Fruit fly (Drosophila melanogaster) whole organism: ENCODE data around the gene sordd2.
A peak's percentile ranks its signal among the peaks of the same experiment; 100 is the strongest.

Experiments used
- CG8478 ChIP-seq: fragments of >200 bp; optimal IDR thresholded peaks from 2 replicates; lab custom pipeline; 2018; ENCODE audit warnings: inconsistent platforms
- Dll ChIP-seq: fragments of >200 bp; optimal IDR thresholded peaks from 2 replicates; lab custom pipeline; 2017
- EcR ChIP-seq, 2 experiments: fragments of >200 bp; optimal IDR thresholded peaks; 2 replicates each; lab custom pipeline; 2017; ENCODE audit warnings: missing biosample characterization in 2 of 2, missing genetic modification characterization in 2 of 2, missing genetic modification reagents in 2 of 2
- pan ChIP-seq: fragments of >200 bp; optimal IDR thresholded peaks from 2 replicates; lab custom pipeline; 2017
- psq ChIP-seq: fragments of >200 bp; optimal IDR thresholded peaks from 2 replicates; lab custom pipeline; 2017
- usp ChIP-seq: fragments of >200 bp; optimal IDR thresholded peaks from 2 replicates; lab custom pipeline; 2017; ENCODE audit warnings: missing biosample characterization, missing genetic modification characterization, mixed read lengths

sordd2 gene

DNA sequence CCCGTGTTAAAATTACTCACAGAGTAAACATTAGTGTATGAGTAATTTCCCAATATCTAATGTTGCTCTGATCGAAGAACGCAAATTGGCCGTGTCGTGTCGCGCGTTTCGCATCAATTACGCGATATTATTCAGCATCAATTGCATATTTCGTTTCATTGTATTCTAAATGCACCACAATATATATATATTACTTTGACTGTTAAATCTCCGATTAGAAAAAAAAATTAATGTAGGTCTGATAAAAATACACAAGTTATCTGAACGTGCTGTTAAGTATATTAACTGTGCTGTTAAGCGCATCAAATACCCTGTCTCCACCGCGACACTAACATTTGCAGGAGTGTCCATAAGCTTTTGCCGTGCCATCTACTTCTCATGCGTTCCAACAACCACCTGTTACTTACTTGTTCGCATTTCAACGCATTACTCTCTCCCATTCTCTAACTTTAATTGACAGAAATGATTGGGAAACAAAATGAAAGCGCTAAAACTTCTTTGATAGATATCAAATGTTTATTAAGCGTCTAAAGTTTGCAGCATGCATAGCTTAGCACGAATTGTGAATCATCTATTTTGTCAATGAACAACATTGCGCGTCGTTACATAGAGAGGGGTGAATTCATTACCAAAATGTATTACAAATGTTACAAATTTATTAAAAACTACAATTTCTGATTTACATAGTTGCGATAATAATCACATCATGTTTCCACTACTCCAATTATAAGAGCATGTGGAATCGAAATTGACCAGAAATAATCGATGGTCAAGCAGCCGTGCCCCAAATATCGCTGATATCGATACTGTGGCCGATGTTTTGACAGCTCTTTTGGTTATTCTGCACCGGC lies 38.3 kb downstream of the sordd2 start, which contains the start of the genes Graf and mRpL3:
Gene Graf, minus strand, starts transcription at position 287 of the 851 bp plus-strand sequence.
Gene mRpL3, plus strand, starts transcription at position 802 of the 851 bp plus-strand sequence.
- no peak for TF ChIP-seq pan
- no peak for TF ChIP-seq CG8478
- TF ChIP-seq EcR (GFP tag; optimal IDR thresholded peaks at IDR 0.05; lab: Kevin White, UChicago): no peak
- no peak for TF ChIP-seq psq (lab: Kevin White, UChicago)
- no peak for TF ChIP-seq usp (GFP tag; lab: Kevin White, UChicago)
- no peak for TF ChIP-seq Dll (lab: Kevin White, UChicago)

DNA sequence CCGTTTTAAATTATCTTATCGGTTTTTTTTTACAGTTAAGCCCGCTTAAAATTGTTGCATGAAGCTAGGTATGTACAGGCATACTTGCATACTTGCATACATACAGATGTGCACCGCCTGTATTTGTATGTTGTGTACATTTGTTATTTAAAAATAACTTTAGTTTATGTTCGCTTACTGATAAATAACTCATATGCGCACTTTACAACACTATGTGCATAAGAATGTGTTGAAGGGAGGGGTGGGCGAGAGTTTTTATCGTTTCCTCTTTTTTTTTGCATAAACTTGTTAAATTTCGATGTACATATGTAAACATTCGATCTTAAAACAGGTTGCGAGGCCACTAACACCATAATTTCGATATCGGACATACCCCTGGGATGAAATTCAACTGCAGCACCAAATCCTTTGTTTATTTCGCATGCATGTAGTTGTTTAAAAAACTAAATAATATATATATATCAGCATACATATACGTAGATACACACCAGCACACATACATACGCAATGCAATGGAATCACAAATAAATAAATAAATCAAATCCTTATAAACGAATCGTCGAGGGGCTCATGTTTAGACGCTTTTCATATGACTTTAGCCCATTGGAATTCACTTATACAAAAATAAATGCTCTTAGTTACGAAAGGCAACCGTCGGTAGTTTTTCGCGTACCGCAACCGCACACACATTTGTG lies 39.1 kb downstream of the sordd2 start:
- TF ChIP-seq usp (GFP tag; lab: Kevin White, UChicago): no peak
- no peak for TF ChIP-seq psq (lab: Kevin White, UChicago)
- TF ChIP-seq pan: peak; percentile 32

DNA sequence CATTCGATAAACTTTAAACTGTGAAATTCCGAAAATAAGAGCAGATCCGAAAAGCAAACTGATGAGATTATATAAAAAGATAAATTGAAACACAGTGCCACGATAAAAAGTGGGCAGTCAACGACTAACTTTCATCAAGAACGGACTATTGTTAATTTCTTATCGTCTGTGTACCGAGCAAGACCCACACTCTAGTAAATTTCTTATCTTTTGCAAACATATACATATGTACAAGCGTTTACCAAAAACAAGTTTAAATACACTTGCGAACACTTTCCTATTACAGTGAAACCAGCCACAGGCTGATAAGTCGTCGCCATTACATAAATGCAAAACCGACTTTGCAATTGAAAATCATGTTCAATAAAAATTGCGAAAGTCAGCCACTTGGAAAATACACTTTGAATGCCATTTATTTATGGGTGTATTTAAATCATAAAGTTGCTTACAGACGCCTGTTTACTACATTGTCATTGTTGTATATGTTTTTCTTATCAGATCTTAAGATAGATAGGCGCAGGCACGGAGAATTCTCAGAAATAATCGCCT lies 40.2 kb downstream of the sordd2 start:
- no peak for TF ChIP-seq pan
- TF ChIP-seq usp (GFP tag; lab: Kevin White, UChicago): no peak
- TF ChIP-seq psq (lab: Kevin White, UChicago): no peak
- no peak for TF ChIP-seq CG8478
- TF ChIP-seq Dll (lab: Kevin White, UChicago): no peak
- TF ChIP-seq EcR (GFP tag; optimal IDR thresholded peaks at IDR 0.05; lab: Kevin White, UChicago): no peak

DNA sequence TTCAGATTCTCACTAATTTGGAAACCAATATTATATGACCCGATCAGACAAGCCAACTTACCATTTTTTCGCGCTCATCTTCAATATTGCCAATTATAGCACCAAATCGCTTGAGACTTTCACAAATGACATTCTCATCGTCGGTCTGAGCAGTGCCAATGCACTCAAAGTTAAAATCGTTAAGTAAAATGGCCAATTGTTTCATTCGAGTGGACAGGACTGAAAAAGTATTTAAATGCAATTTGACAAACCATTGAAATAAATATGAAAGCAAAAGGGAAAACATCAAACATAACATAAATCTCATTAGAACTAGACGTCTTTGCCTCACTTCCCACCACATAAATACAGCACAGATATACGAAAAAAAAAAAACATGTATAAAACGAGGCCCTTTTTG lies 42.9 kb downstream of the sordd2 start, which contains the start of gene CG8260:
Gene CG8260, plus strand, starts transcription at position 301 of the 400 bp plus-strand sequence.
- TF ChIP-seq pan (no peak), Dll (lab: Kevin White, UChicago) (no peak), usp (GFP tag; lab: Kevin White, UChicago) (no peak), psq (lab: Kevin White, UChicago) (no peak), CG8478 (no peak), EcR (GFP tag; optimal IDR thresholded peaks at IDR 0.05; lab: Kevin White, UChicago) (no peak)

DNA sequence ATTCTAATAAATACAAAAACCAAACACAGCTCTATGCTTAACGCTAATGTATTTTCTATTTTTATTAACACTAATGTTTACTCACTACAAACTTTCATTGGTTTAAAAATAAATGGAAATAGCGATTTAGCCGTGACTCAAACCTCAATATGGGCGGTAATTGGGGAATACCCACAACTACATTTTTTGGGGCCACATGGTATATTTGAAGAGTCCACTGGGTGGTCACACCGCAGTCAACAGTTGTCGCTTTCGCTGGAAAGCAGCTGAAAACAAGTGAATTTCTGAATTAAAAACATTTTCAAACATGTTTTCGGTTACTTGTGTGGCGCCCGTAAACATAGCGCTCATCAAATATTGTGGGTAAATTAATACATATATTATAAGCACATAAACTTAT lies 50.0 kb downstream of the sordd2 start, which contains the start of gene Mvd:
Gene Mvd, plus strand, starts transcription at position 222 of the 400 bp plus-strand sequence.
- TF ChIP-seq usp (GFP tag; lab: Kevin White, UChicago) (no peak), pan (no peak), psq (lab: Kevin White, UChicago) (no peak), Dll (lab: Kevin White, UChicago) (no peak), EcR (GFP tag; optimal IDR thresholded peaks at IDR 0.05; lab: Kevin White, UChicago) (no peak), CG8478 (no peak)
